Worm (Caenorhabditis elegans) whole organism, young adult: ENCODE data around the gene spl-3.

Source experiments
- B0261.1 ChIP-seq: sonication (generic microtip); optimal IDR thresholded peaks from 2 replicates; lab custom pipeline; 2016; ENCODE audit warnings: mild to moderate bottlenecking, missing genetic modification characterization, moderate library complexity, missing compliant biosample characterization
- F57A8.1 ChIP-seq: fragments of 200-800 bp; sonication (Bioruptor generic); optimal IDR thresholded peaks from 2 replicates; lab custom pipeline; 2018; ENCODE audit warnings: mild to moderate bottlenecking, missing genetic modification characterization, moderate library complexity, missing compliant biosample characterization
- ccch-3 ChIP-seq: fragments of 200-800 bp; sonication (Bioruptor generic); optimal IDR thresholded peaks from 2 replicates; lab custom pipeline; 2018; ENCODE audit warnings: mild to moderate bottlenecking, missing genetic modification characterization, missing compliant biosample characterization
- egrh-3 ChIP-seq: fragments of 200-800 bp; sonication (Bioruptor generic); IDR thresholded peaks from 2 replicates; pipeline ENCODE4 v1.3.6; 2022; ENCODE audit warnings: missing genetic modification reagents, missing genetic modification characterization, missing compliant biosample characterization
- snpc-4 ChIP-seq, 5 experiments: fragments of 150-350 bp in 1 of 5; sonication (generic microtip) in 4 of 5; optimal IDR thresholded peaks; 2 replicates each; lab custom pipeline; 2014 to 2018; ENCODE audit warnings: missing genetic modification characterization in 5 of 5, missing biosample characterization in 3 of 5, antibody characterized with exemption in 2 of 5, mild to moderate bottlenecking in 2 of 5, missing compliant biosample characterization in 2 of 5, missing genotype in 2 of 5, moderate library complexity in 2 of 5, missing genetic modification reagents in 1 of 5
- somi-1 ChIP-seq: fragments of 200-800 bp; sonication (Bioruptor generic); optimal IDR thresholded peaks from 2 replicates; lab custom pipeline; 2018; ENCODE audit warnings: mild to moderate bottlenecking, missing genetic modification characterization, missing compliant biosample characterization

DNA sequence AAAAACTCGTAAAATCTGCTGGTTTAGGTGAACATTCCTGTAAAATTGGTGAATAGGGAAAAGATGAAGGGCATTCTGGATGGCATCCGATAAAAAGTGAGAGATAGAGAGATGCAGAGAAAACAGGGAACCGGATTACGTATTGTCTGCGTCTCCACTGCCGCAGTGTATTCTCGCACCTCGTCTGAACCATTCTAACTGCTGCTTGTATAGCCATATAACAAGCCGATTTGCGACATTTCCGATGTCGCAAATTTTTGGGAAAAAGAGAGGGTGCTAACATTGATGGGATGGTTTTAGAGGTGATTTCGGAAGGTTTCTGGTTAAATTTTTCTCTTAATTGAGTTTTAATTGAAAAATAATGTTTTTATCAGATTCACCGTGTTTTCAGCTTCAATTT lies 28.3 kb downstream of the spl-3 start, which contains the start of gene W09G12.10:
- TF ChIP-seq B0261.1 (no peak), somi-1 (no peak), snpc-4 (GFP tag; optimal IDR thresholded peaks at IDR 0.05; lab: Kevin White, UChicago) (no peak), snpc-4 (tag; optimal IDR thresholded peaks at IDR 0.05; lab: Kevin White, UChicago) (no peak), F57A8.1 (GFP tag; lab: Kevin White, UChicago) (no peak), ccch-3 (GFP tag; lab: Kevin White, UChicago) (no peak), egrh-3 (GFP tag; lab: Robert Waterston, UW) (no peak)
